Worm (Caenorhabditis elegans) whole organism, L2 larva: Measurements from ENCODE around the gene Y51H4A.23.
A peak's percentile ranks its signal among the peaks of the same experiment; 100 is the strongest.

Source experiments
- C34F6.9 ChIP-seq: fragments of 150-350 bp; optimal IDR thresholded peaks from 2 replicates; lab custom pipeline; 2014; ENCODE audit warnings: missing biosample characterization, missing genetic modification characterization
- R02D3.7 ChIP-seq: fragments of 150-350 bp; optimal IDR thresholded peaks from 2 replicates; lab custom pipeline; 2014; ENCODE audit warnings: missing biosample characterization, missing genetic modification characterization
- aly-2 ChIP-seq: fragments of 150-350 bp; optimal IDR thresholded peaks from 2 replicates; lab custom pipeline; 2014; ENCODE audit warnings: missing biosample characterization, missing genetic modification characterization
- blmp-1 ChIP-seq: sonication (generic microtip); optimal IDR thresholded peaks from 2 replicates; lab custom pipeline; 2017; ENCODE audit warnings: missing genetic modification characterization, mild to moderate bottlenecking, missing compliant biosample characterization, antibody characterized with exemption, moderate library complexity; ENCODE audit not compliant: insufficient read depth
- ceh-16 ChIP-seq: fragments of 150-350 bp; optimal IDR thresholded peaks from 2 replicates; lab custom pipeline; 2014; ENCODE audit warnings: missing biosample characterization, missing genetic modification characterization
- ceh-82 ChIP-seq: fragments of 150-350 bp; optimal IDR thresholded peaks from 2 replicates; lab custom pipeline; 2014; ENCODE audit warnings: missing biosample characterization, missing genetic modification characterization
- crh-2 ChIP-seq: sonication (generic microtip); optimal IDR thresholded peaks from 2 replicates; lab custom pipeline; 2017; ENCODE audit warnings: missing biosample characterization, missing genetic modification characterization
- dmd-4 ChIP-seq: sonication (generic microtip); optimal IDR thresholded peaks from 2 replicates; lab custom pipeline; 2017; ENCODE audit warnings: missing biosample characterization, missing genetic modification characterization
- egl-27 ChIP-seq: sonication (generic microtip); optimal IDR thresholded peaks from 3 replicates; lab custom pipeline; 2017; ENCODE audit warnings: missing biosample characterization, missing genetic modification reagents, missing genetic modification characterization
- elt-3 ChIP-seq: sonication (generic microtip); optimal IDR thresholded peaks from 2 replicates; lab custom pipeline; 2017; ENCODE audit warnings: missing biosample characterization, missing genetic modification characterization
- fos-1 ChIP-seq: fragments of 150-350 bp; optimal IDR thresholded peaks from 2 replicates; lab custom pipeline; 2014; ENCODE audit warnings: missing biosample characterization, missing genetic modification characterization
- gmeb-1 ChIP-seq: fragments of 150-350 bp; optimal IDR thresholded peaks from 2 replicates; lab custom pipeline; 2014; ENCODE audit warnings: missing biosample characterization, missing genetic modification characterization
- lin-11 ChIP-seq: fragments of 150-350 bp; sonication (generic microtip); optimal IDR thresholded peaks from 2 replicates; lab custom pipeline; 2014; ENCODE audit warnings: missing biosample characterization, missing genetic modification characterization, inconsistent platforms, mixed read lengths
- lin-39 ChIP-seq: fragments of 150-350 bp; optimal IDR thresholded peaks from 2 replicates; lab custom pipeline; 2014; ENCODE audit warnings: missing biosample characterization, missing genetic modification reagents, missing genetic modification characterization
- nhr-10 ChIP-seq: sonication (generic microtip); optimal IDR thresholded peaks from 2 replicates; lab custom pipeline; 2017; ENCODE audit warnings: missing biosample characterization, missing genetic modification characterization
- nhr-12 ChIP-seq: fragments of 150-350 bp; optimal IDR thresholded peaks from 2 replicates; lab custom pipeline; 2014; ENCODE audit warnings: missing biosample characterization, missing genetic modification characterization
- nhr-129 ChIP-seq: fragments of 150-350 bp; optimal IDR thresholded peaks from 2 replicates; lab custom pipeline; 2014; ENCODE audit warnings: missing biosample characterization, missing genetic modification characterization
- nhr-21 ChIP-seq: fragments of 150-350 bp; optimal IDR thresholded peaks from 2 replicates; lab custom pipeline; 2014; ENCODE audit warnings: missing biosample characterization, missing genetic modification characterization
- nhr-23 ChIP-seq: fragments of 150-350 bp; optimal IDR thresholded peaks from 2 replicates; lab custom pipeline; 2014; ENCODE audit warnings: missing biosample characterization, missing genetic modification reagents, missing genetic modification characterization
- nhr-25 ChIP-seq: fragments of 150-350 bp; sonication (generic microtip); optimal IDR thresholded peaks from 3 replicates; lab custom pipeline; 2014; ENCODE audit warnings: missing biosample characterization, missing genetic modification characterization
- peb-1 ChIP-seq: fragments of 150-350 bp; optimal IDR thresholded peaks from 2 replicates; lab custom pipeline; 2014; ENCODE audit warnings: missing biosample characterization, missing genetic modification characterization
- sem-4 ChIP-seq: fragments of 150-350 bp; optimal IDR thresholded peaks from 2 replicates; lab custom pipeline; 2014; ENCODE audit warnings: missing biosample characterization, missing genetic modification reagents, missing genetic modification characterization
- sma-3 ChIP-seq: sonication (generic microtip); optimal IDR thresholded peaks from 2 replicates; lab custom pipeline; 2016; ENCODE audit warnings: missing genetic modification reagents, missing genetic modification characterization, missing compliant biosample characterization
- snpc-4 ChIP-seq: fragments of 150-350 bp; optimal IDR thresholded peaks from 2 replicates; lab custom pipeline; 2014; ENCODE audit warnings: missing biosample characterization, missing genetic modification characterization
- unc-39 ChIP-seq: fragments of 150-350 bp; optimal IDR thresholded peaks from 2 replicates; lab custom pipeline; 2014; ENCODE audit warnings: missing biosample characterization, missing genetic modification characterization
- unc-55 ChIP-seq: fragments of 150-350 bp; sonication (generic microtip); optimal IDR thresholded peaks from 3 replicates; lab custom pipeline; 2014; ENCODE audit warnings: missing biosample characterization, missing genetic modification reagents, missing genetic modification characterization
- zag-1 ChIP-seq: fragments of 150-350 bp; optimal IDR thresholded peaks from 2 replicates; lab custom pipeline; 2014; ENCODE audit warnings: missing biosample characterization, missing genetic modification characterization
- ztf-1 ChIP-seq: fragments of 200-800 bp; sonication (Bioruptor generic); conservative IDR thresholded peaks from 2 replicates; pipeline ENCODE4 v1.3.6; 2022; ENCODE audit warnings: missing genetic modification characterization, missing compliant biosample characterization
- ztf-11 ChIP-seq: sonication (generic microtip); optimal IDR thresholded peaks from 2 replicates; lab custom pipeline; 2017; ENCODE audit warnings: missing biosample characterization, missing genetic modification characterization
- ztf-4 ChIP-seq: fragments of 150-350 bp; optimal IDR thresholded peaks from 2 replicates; lab custom pipeline; 2014; ENCODE audit warnings: missing biosample characterization, missing genetic modification characterization

Y51H4A.23 gene

ce11 chrIV:16718651-16719050 lies 4.1 kb upstream of the Y51H4A.23 start:
- TF ChIP-seq ztf-11 (tag; lab: Kevin White, UChicago): no peak
- TF ChIP-seq, all 48 proteins: peak for 0

DNA sequence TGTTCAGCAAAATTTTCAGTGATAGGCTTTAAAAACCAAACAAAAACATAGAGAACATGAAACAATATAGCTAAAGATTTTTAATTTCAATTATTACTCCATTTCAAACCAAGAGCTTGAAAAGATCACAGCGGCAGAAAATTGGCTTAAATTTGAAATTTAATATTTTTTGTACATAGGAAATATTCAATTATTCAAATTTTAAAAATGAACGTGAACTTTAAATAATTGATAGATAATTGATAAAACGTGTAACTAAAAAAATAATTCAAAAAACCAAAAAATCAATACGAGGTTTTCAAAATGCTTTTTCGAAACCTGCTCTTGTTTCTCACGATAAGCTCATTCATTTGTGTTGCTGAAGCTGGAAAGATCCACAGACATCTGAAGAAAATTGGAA lies 2.3 kb upstream of the Y51H4A.23 start, which contains the start of gene Y51H4A.22:
Gene Y51H4A.22 (plus strand): TSS at position 301 of the 400 bp plus-strand sequence.
- TF ChIP-seq blmp-1 (no peak), egl-27 (no peak), nhr-23 (tag; lab: Kevin White, UChicago) (no peak)

DNA sequence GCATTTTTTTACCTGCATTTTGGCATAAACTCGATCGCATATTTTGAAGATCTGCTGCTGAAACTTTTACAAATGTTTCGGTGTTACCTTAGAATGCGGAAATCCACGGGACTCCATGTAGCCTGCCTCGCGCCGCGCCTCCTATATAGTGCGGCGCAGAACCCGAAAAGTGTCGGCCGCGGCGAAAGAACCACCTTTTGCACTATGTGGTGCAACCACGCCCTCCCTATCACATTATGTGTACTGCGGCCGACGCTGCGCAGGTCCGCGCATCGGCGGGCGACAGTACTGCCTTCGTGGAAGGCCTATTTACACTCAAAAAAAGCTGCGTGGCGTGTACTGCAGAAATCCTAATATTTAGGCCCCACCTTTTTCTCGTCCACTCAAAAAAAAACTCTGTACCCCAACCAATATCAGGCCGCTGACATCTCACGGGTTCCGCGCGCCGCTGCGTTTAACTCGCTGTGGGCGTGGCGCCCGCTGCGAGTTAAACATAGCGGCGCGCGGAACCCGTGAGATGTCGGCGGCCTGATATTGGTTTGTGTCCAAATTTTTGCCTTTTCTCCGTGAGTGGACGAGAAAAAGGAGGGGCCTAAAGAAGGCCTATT lies 612 bp upstream of the Y51H4A.23 start:
- no peak for TF ChIP-seq nhr-12 (tag; lab: Kevin White, UChicago)
- no peak for TF ChIP-seq crh-2 (tag; lab: Kevin White, UChicago)

DNA sequence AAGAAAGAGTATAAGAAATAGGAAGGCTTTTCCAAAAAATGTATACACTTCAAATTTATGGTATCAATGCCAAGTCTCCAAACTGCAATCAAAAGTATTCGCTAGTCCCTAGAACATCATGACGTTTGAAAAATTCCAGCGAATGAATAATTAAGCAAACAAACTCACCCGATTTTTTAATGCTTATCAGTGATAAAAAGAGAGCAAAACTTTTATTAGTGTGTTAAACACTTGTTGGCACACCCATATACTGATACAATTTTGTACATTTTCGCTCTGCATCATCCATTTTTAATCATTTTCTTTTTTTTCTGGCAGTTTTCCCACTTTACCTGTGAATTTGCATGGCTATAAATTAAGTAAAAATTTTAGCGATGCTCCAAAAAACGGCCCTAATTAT lies 13.2 kb downstream of the Y51H4A.23 start, which contains the start of gene Y51H4A.25:
Gene Y51H4A.25 (plus strand): TSS at position 373 of the 400 bp plus-strand sequence.
- peak; percentile 98 for TF ChIP-seq fos-1 (tag; lab: Kevin White, UChicago)
- TF ChIP-seq nhr-21 (tag; lab: Kevin White, UChicago): no peak

DNA sequence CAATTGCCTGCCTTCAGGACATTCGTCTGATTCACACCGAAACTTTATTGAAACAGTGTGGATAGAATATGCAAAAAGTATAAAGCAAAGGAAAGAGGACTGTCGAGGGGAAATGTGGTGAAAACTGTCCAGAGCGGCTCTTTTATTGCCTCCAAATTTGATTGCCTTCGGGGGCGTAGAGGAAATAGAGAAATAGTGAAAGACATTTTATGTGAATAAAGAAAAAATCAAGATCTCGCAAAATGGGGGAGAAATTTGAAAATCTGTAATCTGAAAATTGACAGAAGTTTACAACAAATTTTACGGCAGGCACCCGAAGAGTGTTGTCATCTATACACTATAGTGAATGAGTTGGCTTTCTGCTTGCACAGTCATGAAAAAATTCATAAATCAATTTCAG lies 18.1 kb downstream of the Y51H4A.23 start, which contains the start of gene Y51H4A.24:
Gene Y51H4A.24 (minus strand): TSS at position 101 of the 400 bp plus-strand sequence.
- TF ChIP-seq nhr-10 (tag; lab: Kevin White, UChicago) (no peak), ceh-82 (no peak), C34F6.9 (tag; lab: Kevin White, UChicago) (no peak), snpc-4 (tag; lab: Kevin White, UChicago) (no peak), ztf-4 (tag; lab: Kevin White, UChicago) (no peak), nhr-25 (no peak), zag-1 (no peak), sem-4 (no peak), sma-3 (GFP tag; lab: Kevin White, UChicago) (no peak), ztf-1 (GFP tag; lab: Robert Waterston, UW) (no peak), R02D3.7 (no peak), nhr-129 (no peak)

DNA sequence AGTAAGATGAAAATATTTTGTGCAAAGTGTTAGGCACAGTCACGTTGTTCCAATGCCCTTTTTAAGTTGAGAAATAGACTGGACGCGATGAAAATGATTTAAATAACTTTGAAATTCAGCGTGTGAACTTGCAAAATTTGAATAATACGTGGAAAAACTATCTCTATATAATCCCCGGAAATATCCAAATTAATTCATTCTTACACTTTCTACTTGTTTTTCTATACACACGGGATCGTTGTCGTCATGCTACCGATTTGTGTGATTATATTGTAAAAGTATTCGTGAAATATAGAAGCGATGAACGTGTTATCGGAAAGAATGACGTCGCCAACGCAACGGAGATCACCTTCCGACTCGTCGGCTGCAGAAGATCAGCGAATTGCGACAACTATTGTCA lies 20.8 kb downstream of the Y51H4A.23 start, which contains the start of gene Y43D4A.1:
Gene Y43D4A.1 (plus strand): TSS at position 301 of the 400 bp plus-strand sequence.
- TF ChIP-seq ztf-4 (tag; lab: Kevin White, UChicago) (no peak), ztf-11 (tag; lab: Kevin White, UChicago) (no peak), fos-1 (tag; lab: Kevin White, UChicago) (no peak), R02D3.7 (no peak), peb-1 (tag; lab: Kevin White, UChicago) (no peak), aly-2 (tag; lab: Kevin White, UChicago) (no peak), nhr-10 (tag; lab: Kevin White, UChicago) (no peak), lin-39 (tag; lab: Kevin White, UChicago) (no peak), elt-3 (no peak), unc-55 (GFP tag; lab: Kevin White, UChicago) (no peak)

DNA sequence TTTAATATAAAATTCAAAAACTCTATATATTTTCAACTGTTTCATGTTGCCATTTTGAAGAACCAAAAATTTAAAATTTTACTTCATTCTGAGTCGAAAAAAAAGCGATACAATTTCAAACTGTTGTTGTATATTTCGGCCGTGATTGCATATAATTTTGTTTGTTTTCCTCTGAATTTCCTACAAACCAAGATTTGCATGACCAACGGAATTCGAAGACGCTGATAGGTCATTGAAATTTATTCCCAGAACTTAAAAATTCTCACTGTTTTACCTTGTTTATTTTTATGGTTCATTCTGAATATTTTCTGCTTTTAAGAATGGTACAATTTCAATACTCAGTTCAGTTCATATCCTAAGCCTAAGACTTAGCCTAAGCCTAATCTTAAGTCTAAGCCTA lies 28.4 kb downstream of the Y51H4A.23 start:
- TF ChIP-seq unc-39 (tag; lab: Kevin White, UChicago) (no peak), unc-55 (GFP tag; lab: Kevin White, UChicago) (no peak), gmeb-1 (tag; lab: Kevin White, UChicago) (no peak), sem-4 (no peak), dmd-4 (tag; lab: Kevin White, UChicago) (no peak), nhr-23 (tag; lab: Kevin White, UChicago) (no peak), nhr-12 (tag; lab: Kevin White, UChicago) (no peak), nhr-25 (no peak), zag-1 (no peak), ceh-16 (no peak), R02D3.7 (no peak), lin-11 (tag; lab: Kevin White, UChicago) (no peak), ztf-1 (GFP tag; lab: Robert Waterston, UW) (no peak)
- TF ChIP-seq, all 48 proteins: peak for 0
